Worm (Caenorhabditis elegans) whole organism, early embryonic: ENCODE data around the gene spig-9.

Source experiments
- B0310.2 ChIP-seq: sonication (generic microtip); optimal IDR thresholded peaks from 2 replicates; lab custom pipeline; 2016; ENCODE audit warnings: mild to moderate bottlenecking, missing genetic modification characterization, missing compliant biosample characterization
- aly-1 ChIP-seq: sonication (generic microtip); optimal IDR thresholded peaks from 2 replicates; lab custom pipeline; 2016; ENCODE audit warnings: missing genetic modification characterization, missing compliant biosample characterization
- ama-1 ChIP-seq: fragments of 150-350 bp; optimal IDR thresholded peaks from 2 replicates; lab custom pipeline; 2014
- ceh-13 ChIP-seq: fragments of 200-800 bp; sonication (Bioruptor generic); optimal IDR thresholded peaks from 2 replicates; lab custom pipeline; 2018; ENCODE audit warnings: mild to moderate bottlenecking, missing genetic modification characterization, missing compliant biosample characterization
- ceh-36 ChIP-seq: sonication (generic microtip); optimal IDR thresholded peaks from 2 replicates; lab custom pipeline; 2016; ENCODE audit warnings: missing genetic modification characterization, inconsistent platforms, missing compliant biosample characterization
- ets-7 ChIP-seq: sonication (generic microtip); optimal IDR thresholded peaks from 2 replicates; lab custom pipeline; 2016; ENCODE audit warnings: missing genotype, missing genetic modification characterization, missing compliant biosample characterization
- hmbx-1 ChIP-seq: sonication (generic microtip); optimal IDR thresholded peaks from 2 replicates; lab custom pipeline; 2016; ENCODE audit warnings: mild to moderate bottlenecking, missing genetic modification characterization, missing compliant biosample characterization
- scrt-1 ChIP-seq: fragments of 200-800 bp; sonication (Bioruptor generic); IDR thresholded peaks from 2 replicates; pipeline ENCODE4 v1.3.6; 2022; ENCODE audit warnings: missing genetic modification characterization, missing compliant biosample characterization
- sea-1 ChIP-seq: fragments of 200-800 bp; sonication (Bioruptor generic); conservative IDR thresholded peaks from 2 replicates; pipeline ENCODE4 v1.3.6; 2022; ENCODE audit warnings: missing genetic modification characterization, missing compliant biosample characterization
- tbx-11 ChIP-seq: fragments of 200-800 bp; sonication (Bioruptor generic); IDR thresholded peaks from 2 replicates; pipeline ENCODE4 v1.3.6; 2022; ENCODE audit warnings: missing genetic modification characterization, missing compliant biosample characterization
- tbx-37 ChIP-seq: fragments of 200-800 bp; sonication (Bioruptor generic); conservative IDR thresholded peaks from 2 replicates; pipeline ENCODE4 v1.3.6; 2022; ENCODE audit warnings: missing genetic modification reagents, missing genetic modification characterization, missing compliant biosample characterization

ce11 chrV:13636411-13636810 is 24.7 kb upstream of the spig-9 start:
- TF ChIP-seq ama-1 (lab: Kevin White, UChicago) (no peak), B0310.2 (tag; lab: Kevin White, UChicago) (no peak), ceh-36 (tag; lab: Kevin White, UChicago) (no peak), aly-1 (tag; lab: Kevin White, UChicago) (no peak), ets-7 (no peak), ceh-13 (GFP tag; lab: Kevin White, UChicago) (no peak), scrt-1 (GFP tag; lab: Robert Waterston, UW) (no peak), hmbx-1 (tag; lab: Kevin White, UChicago) (no peak), tbx-11 (no peak), tbx-37 (GFP tag; lab: Robert Waterston, UW) (no peak), sea-1 (GFP tag; lab: Robert Waterston, UW) (no peak)
